Worm (Caenorhabditis elegans) whole organism, L4 larva: ENCODE measurements around the gene mau-8.

Experiments used
- F10B5.3 ChIP-seq: sonication (generic microtip); optimal IDR thresholded peaks from 2 replicates; lab custom pipeline; 2016; ENCODE audit warnings: mild to moderate bottlenecking, missing genetic modification characterization, missing compliant biosample characterization
- F37D6.2 ChIP-seq: sonication (generic microtip); optimal IDR thresholded peaks from 2 replicates; lab custom pipeline; 2016; ENCODE audit warnings: mild to moderate bottlenecking, missing genetic modification characterization, missing compliant biosample characterization
- F49E8.2 ChIP-seq: sonication (generic microtip); optimal IDR thresholded peaks from 2 replicates; lab custom pipeline; 2016; ENCODE audit warnings: missing compliant biosample characterization, mild to moderate bottlenecking, missing genetic modification characterization, borderline replicate concordance
- T26A8.4 ChIP-seq: fragments of 200-800 bp; sonication (Bioruptor generic); IDR thresholded peaks from 2 replicates; pipeline ENCODE4 v1.3.6; 2022; ENCODE audit warnings: missing genetic modification characterization, missing compliant biosample characterization
- Y5F2A.4 ChIP-seq: fragments of 200-800 bp; sonication (Bioruptor generic); optimal IDR thresholded peaks from 2 replicates; lab custom pipeline; 2018; ENCODE audit warnings: mild to moderate bottlenecking, missing genetic modification characterization, missing compliant biosample characterization
- Y75B8A.6 ChIP-seq: fragments of 200-800 bp; sonication (Bioruptor generic); IDR thresholded peaks from 2 replicates; pipeline ENCODE4 v1.3.6; 2022; ENCODE audit warnings: missing genetic modification reagents, missing genetic modification characterization, missing compliant biosample characterization
- ZK337.2 ChIP-seq: fragments of 200-800 bp; sonication (Bioruptor generic); IDR thresholded peaks from 2 replicates; pipeline ENCODE4 v1.3.6; 2022; ENCODE audit warnings: missing genetic modification reagents, missing genetic modification characterization, missing compliant biosample characterization
- aha-1 ChIP-seq: fragments of 150-350 bp; peaks from one replicate; lab custom pipeline; 2014; ENCODE audit warnings: missing biosample characterization, missing genetic modification characterization
- arid-1 ChIP-seq: fragments of 200-800 bp; sonication (Bioruptor generic); conservative IDR thresholded peaks from 2 replicates; pipeline ENCODE4 v1.3.6; 2022; ENCODE audit warnings: missing genetic modification reagents, missing genetic modification characterization, missing compliant biosample characterization
- ceh-20 ChIP-seq: fragments of 200-800 bp; sonication (Bioruptor generic); IDR thresholded peaks from 2 replicates; pipeline ENCODE4 v1.3.6; 2022; ENCODE audit warnings: missing genetic modification reagents, missing genetic modification characterization, missing compliant biosample characterization
- ceh-28 ChIP-seq: fragments of 150-350 bp; optimal IDR thresholded peaks from 2 replicates; lab custom pipeline; 2014; ENCODE audit warnings: missing biosample characterization, missing genetic modification reagents, missing genetic modification characterization
- ceh-44 ChIP-seq: fragments of 200-800 bp; sonication (Bioruptor generic); IDR thresholded peaks from 2 replicates; pipeline ENCODE4 v1.3.6; 2022; ENCODE audit warnings: missing genetic modification reagents, missing genetic modification characterization, missing compliant biosample characterization
- ces-1 ChIP-seq: fragments of 150-350 bp; sonication (generic microtip); optimal IDR thresholded peaks from 4 replicates; lab custom pipeline; 2014; ENCODE audit warnings: missing biosample characterization, missing genetic modification reagents, missing genetic modification characterization
- ctbp-1 ChIP-seq: fragments of 200-800 bp; sonication (Bioruptor generic); IDR thresholded peaks from 2 replicates; pipeline ENCODE4 v1.3.6; 2022; ENCODE audit warnings: missing genetic modification reagents, missing genetic modification characterization, missing compliant biosample characterization
- daf-12 ChIP-seq: fragments of 150-350 bp; optimal IDR thresholded peaks from 2 replicates; lab custom pipeline; 2014; ENCODE audit warnings: missing biosample characterization, missing genetic modification reagents, missing genetic modification characterization
- daf-19 ChIP-seq: fragments of 200-800 bp; sonication (Bioruptor generic); conservative IDR thresholded peaks from 2 replicates; pipeline ENCODE4 v1.3.6; 2022; ENCODE audit warnings: missing genetic modification characterization, missing compliant biosample characterization
- daf-8 ChIP-seq: fragments of 200-800 bp; sonication (Bioruptor generic); IDR thresholded peaks from 2 replicates; pipeline ENCODE4 v1.3.6; 2022; ENCODE audit warnings: missing genetic modification characterization, missing compliant biosample characterization
- dmd-6 ChIP-seq: fragments of 200-800 bp; sonication (Bioruptor generic); IDR thresholded peaks from 2 replicates; pipeline ENCODE4 v1.3.6; 2022; ENCODE audit warnings: missing genetic modification reagents, missing genetic modification characterization, missing compliant biosample characterization
- dmd-8 ChIP-seq: fragments of 200-800 bp; sonication (Bioruptor generic); IDR thresholded peaks from 2 replicates; pipeline ENCODE4 v1.3.6; 2022; ENCODE audit warnings: missing genetic modification characterization, missing compliant biosample characterization
- egl-43 ChIP-seq: fragments of 200-800 bp; sonication (Bioruptor generic); IDR thresholded peaks from 2 replicates; pipeline ENCODE4 v1.3.6; 2022; ENCODE audit warnings: missing genetic modification reagents, missing genetic modification characterization, missing compliant biosample characterization
- hlh-11 ChIP-seq: fragments of 200-800 bp; sonication (Bioruptor generic); optimal IDR thresholded peaks from 2 replicates; lab custom pipeline; 2018; ENCODE audit warnings: mild to moderate bottlenecking, missing genetic modification characterization, missing compliant biosample characterization
- lim-7 ChIP-seq: fragments of 200-800 bp; sonication (Bioruptor generic); IDR thresholded peaks from 2 replicates; pipeline ENCODE4 v1.3.6; 2022; ENCODE audit warnings: missing genetic modification characterization, missing compliant biosample characterization
- lin-29 ChIP-seq: fragments of 200-800 bp; sonication (Bioruptor generic); IDR thresholded peaks from 2 replicates; pipeline ENCODE4 v1.3.6; 2022; ENCODE audit warnings: missing genetic modification reagents, missing genetic modification characterization, missing compliant biosample characterization
- lir-3 ChIP-seq: sonication (generic microtip); optimal IDR thresholded peaks from 2 replicates; lab custom pipeline; 2016; ENCODE audit warnings: mild to moderate bottlenecking, missing genetic modification characterization, missing compliant biosample characterization
- lsy-2 ChIP-seq, 2 experiments: fragments of 150-350 bp in 1 of 2; sonication (generic microtip) in 1 of 2; optimal IDR thresholded peaks; 2 replicates each; lab custom pipeline; 2014 to 2017; ENCODE audit warnings: missing biosample characterization in 2 of 2, missing genetic modification characterization in 2 of 2
- madf-9 ChIP-seq: fragments of 200-800 bp; sonication (Bioruptor generic); conservative IDR thresholded peaks from 2 replicates; pipeline ENCODE4 v1.3.6; 2022; ENCODE audit warnings: missing genetic modification reagents, missing genetic modification characterization, missing compliant biosample characterization
- mdl-1 ChIP-seq, 2 experiments: fragments of 150-350 bp in 1 of 2; sonication (generic microtip) in 1 of 2; optimal IDR thresholded peaks; 2 replicates each; lab custom pipeline; 2014 to 2017; ENCODE audit warnings: missing biosample characterization in 2 of 2, missing genetic modification characterization in 2 of 2
- mdt-29 ChIP-seq: fragments of 200-800 bp; sonication (Bioruptor generic); IDR thresholded peaks from 2 replicates; pipeline ENCODE4 v1.3.6; 2022; ENCODE audit warnings: missing genetic modification reagents, missing genetic modification characterization, missing compliant biosample characterization
- mep-1 ChIP-seq: fragments of 150-350 bp; sonication (generic microtip); optimal IDR thresholded peaks from 3 replicates; lab custom pipeline; 2014; ENCODE audit warnings: missing biosample characterization, missing genetic modification characterization
- mes-2 ChIP-seq: sonication (generic microtip); optimal IDR thresholded peaks from 2 replicates; lab custom pipeline; 2016; ENCODE audit warnings: missing genotype, mild to moderate bottlenecking, missing genetic modification characterization, missing compliant biosample characterization; ENCODE audit not compliant: poor library complexity, severe bottlenecking
- mxl-2 ChIP-seq: fragments of 200-800 bp; sonication (Bioruptor generic); conservative IDR thresholded peaks from 2 replicates; pipeline ENCODE4 v1.3.6; 2022; ENCODE audit warnings: missing genetic modification reagents, missing genetic modification characterization, missing compliant biosample characterization
- nhr-10 ChIP-seq: fragments of 150-350 bp; optimal IDR thresholded peaks from 2 replicates; lab custom pipeline; 2014; ENCODE audit warnings: missing biosample characterization, missing genetic modification characterization
- nhr-102 ChIP-seq: sonication (generic microtip); optimal IDR thresholded peaks from 2 replicates; lab custom pipeline; 2016; ENCODE audit warnings: mild to moderate bottlenecking, missing genetic modification characterization, moderate library complexity, missing compliant biosample characterization
- nhr-48 ChIP-seq: sonication (generic microtip); optimal IDR thresholded peaks from 2 replicates; lab custom pipeline; 2016; ENCODE audit warnings: mild to moderate bottlenecking, missing genetic modification characterization, missing compliant biosample characterization
- pha-4 ChIP-seq, 2 experiments: fragments of 150-350 bp in 1 of 2; fragments of 200-800 bp in 1 of 2; sonication (Bioruptor generic) in 1 of 2; IDR thresholded peaks in 1 of 2; optimal IDR thresholded peaks in 1 of 2; 2 replicates each; pipeline versions ENCODE4 v1.3.6 to Lab custom; 2014 to 2022; ENCODE audit warnings: missing genetic modification characterization in 2 of 2, missing genetic modification reagents in 2 of 2, missing biosample characterization in 1 of 2, missing compliant biosample characterization in 1 of 2
- pqm-1 ChIP-seq: sonication (generic microtip); optimal IDR thresholded peaks from 2 replicates; lab custom pipeline; 2017; ENCODE audit warnings: missing biosample characterization, missing genetic modification characterization
- set-16 ChIP-seq: fragments of 200-800 bp; sonication (Bioruptor generic); IDR thresholded peaks from 2 replicates; pipeline ENCODE4 v1.3.6; 2022; ENCODE audit warnings: missing genetic modification reagents, missing genetic modification characterization, missing compliant biosample characterization
- snpc-1.2 ChIP-seq: fragments of 200-800 bp; sonication (Bioruptor generic); IDR thresholded peaks from 2 replicates; pipeline ENCODE4 v1.3.6; 2022; ENCODE audit warnings: missing genetic modification reagents, missing genetic modification characterization, missing compliant biosample characterization
- snpc-4 ChIP-seq: fragments of 150-350 bp; optimal IDR thresholded peaks from 2 replicates; lab custom pipeline; 2014; ENCODE audit warnings: missing biosample characterization, missing genetic modification characterization
- tag-97 ChIP-seq: fragments of 200-800 bp; sonication (Bioruptor generic); IDR thresholded peaks from 2 replicates; pipeline ENCODE4 v1.3.6; 2022; ENCODE audit warnings: missing genetic modification characterization, missing compliant biosample characterization
- tra-1 ChIP-seq: fragments of 200-800 bp; sonication (Bioruptor generic); IDR thresholded peaks from 2 replicates; pipeline ENCODE4 v1.3.6; 2022; ENCODE audit warnings: missing genetic modification reagents, missing genetic modification characterization, missing compliant biosample characterization
- vab-7 ChIP-seq: fragments of 200-800 bp; sonication (Bioruptor generic); IDR thresholded peaks from 2 replicates; pipeline ENCODE4 v1.3.6; 2022; ENCODE audit warnings: missing genetic modification reagents, missing genetic modification characterization, missing compliant biosample characterization
- zag-1 ChIP-seq: fragments of 150-350 bp; optimal IDR thresholded peaks from 2 replicates; lab custom pipeline; 2014; ENCODE audit warnings: missing biosample characterization, missing genetic modification characterization
- zfp-2 ChIP-seq: sonication (generic microtip); optimal IDR thresholded peaks from 2 replicates; lab custom pipeline; 2016; ENCODE audit warnings: mild to moderate bottlenecking, missing genetic modification characterization, missing compliant biosample characterization
- zip-11 ChIP-seq: fragments of 200-800 bp; sonication (Bioruptor generic); IDR thresholded peaks from 2 replicates; pipeline ENCODE4 v1.3.6; 2022; ENCODE audit warnings: missing genetic modification characterization, missing compliant biosample characterization
- ztf-11 ChIP-seq: fragments of 150-350 bp; optimal IDR thresholded peaks from 2 replicates; lab custom pipeline; 2014; ENCODE audit warnings: missing biosample characterization, missing genetic modification characterization
- ztf-7 ChIP-seq: fragments of 150-350 bp; optimal IDR thresholded peaks from 2 replicates; lab custom pipeline; 2014; ENCODE audit warnings: missing biosample characterization, missing genetic modification characterization

mau-8 gene

DNA sequence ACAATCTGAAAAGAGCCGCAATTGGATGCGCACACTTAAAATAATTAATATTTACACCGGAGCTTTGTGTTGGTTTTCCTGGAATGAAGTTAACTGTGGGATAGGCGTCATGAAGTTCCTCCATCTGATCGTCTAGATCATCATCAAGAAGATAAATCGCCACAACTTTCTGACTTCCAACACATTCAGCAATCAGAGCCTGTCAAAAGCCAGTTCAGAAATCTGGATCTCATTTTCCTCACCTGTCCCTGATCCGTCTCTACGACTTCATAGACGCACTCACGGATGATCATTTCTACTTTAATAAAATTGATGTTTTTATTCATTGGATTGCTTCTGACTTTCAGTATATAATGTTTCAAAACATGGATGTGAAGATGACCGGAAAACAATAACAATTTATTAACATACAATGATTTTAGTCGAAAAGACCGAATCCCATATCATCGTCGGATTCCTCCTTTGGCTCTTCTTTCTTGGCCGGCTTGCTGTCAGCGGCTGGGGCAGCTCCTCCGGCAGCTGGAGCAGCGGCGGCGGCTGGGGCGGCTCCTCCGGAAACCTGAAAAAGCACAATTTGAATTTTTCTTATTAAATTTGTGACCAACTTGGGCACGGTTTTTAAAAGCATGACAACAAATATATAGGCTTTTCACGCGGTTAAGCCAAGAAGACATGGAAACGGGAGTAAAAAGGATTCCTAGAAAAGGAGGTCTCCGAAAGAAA lies 8.5 kb upstream of the mau-8 start, which contains the start of gene agt-1 (continued):
- no peak for TF ChIP-seq lir-3 (tag; lab: Kevin White, UChicago)
- TF ChIP-seq ztf-11 (tag; lab: Kevin White, UChicago), result no peak
- TF ChIP-seq ZK337.2, result no peak
- TF ChIP-seq lin-29, result no peak
- TF ChIP-seq ctbp-1, result 0 out of 2 replicates have a peak, but pooled peaks have one; percentile 47
- TF ChIP-seq lsy-2 (tag; optimal IDR thresholded peaks at IDR 0.05; lab: Kevin White, UChicago), result no peak
- TF ChIP-seq mdt-29 (GFP tag; lab: Robert Waterston, UW), result 0 out of 2 replicates have a peak, but pooled peaks have one; percentile 44
- no peak; the same call in 1 of the 2 replicates for TF ChIP-seq pha-4 (GFP tag; IDR thresholded peaks at IDR 0.05; lab: Robert Waterston, UW)
- no peak for TF ChIP-seq pha-4 (tag; optimal IDR thresholded peaks at IDR 0.05; lab: Kevin White, UChicago)
- TF ChIP-seq arid-1 (GFP tag; lab: Robert Waterston, UW), result peak; percentile 50; the same call in 1 of the 2 replicates
- no peak for TF ChIP-seq mxl-2 (GFP tag; lab: Robert Waterston, UW)
- no peak for TF ChIP-seq F10B5.3
- no peak for TF ChIP-seq tra-1 (GFP tag; lab: Robert Waterston, UW)
- peak; percentile 95 for TF ChIP-seq set-16
- TF ChIP-seq aha-1 (tag; lab: Kevin White, UChicago), result peak; percentile 28
- peak; percentile 38 for TF ChIP-seq F49E8.2
- no peak for TF ChIP-seq T26A8.4 (GFP tag; lab: Robert Waterston, UW)
- no peak for TF ChIP-seq ztf-7 (tag; lab: Kevin White, UChicago)
- 0 out of 2 replicates have a peak, but pooled peaks have one; percentile 19 for TF ChIP-seq dmd-8 (GFP tag; lab: Robert Waterston, UW)
- no peak for TF ChIP-seq zfp-2 (tag; lab: Kevin White, UChicago)
- TF ChIP-seq pqm-1 (tag; lab: Kevin White, UChicago), result no peak
- no peak for TF ChIP-seq tag-97
- no peak for TF ChIP-seq mdl-1 (tag; optimal IDR thresholded peaks at IDR 0.05; lab: Kevin White, UChicago)
- TF ChIP-seq egl-43 (GFP tag; lab: Robert Waterston, UW), result no peak
- TF ChIP-seq hlh-11 (tag; lab: Kevin White, UChicago), result no peak
- TF ChIP-seq madf-9 (GFP tag; lab: Robert Waterston, UW), result no peak
- TF ChIP-seq snpc-1.2 (GFP tag; lab: Robert Waterston, UW), result peak; percentile 60

ce11 chrIV:13370235-13370739 lies 7.5 kb upstream of the mau-8 start, which contains the start of the genes rla-2, popl-7 and Y62E10A.24:
Gene rla-2 (minus strand): TSS chrIV:13370285.
Gene popl-7 (plus strand): TSS chrIV:13370689.
Gene Y62E10A.24 (plus strand): TSS chrIV:13370710.
- TF ChIP-seq mdt-29 (GFP tag; lab: Robert Waterston, UW) (no peak), dmd-6 (GFP tag; lab: Robert Waterston, UW) (no peak), Y75B8A.6 (no peak), nhr-48 (tag; lab: Kevin White, UChicago) (no peak), ztf-7 (tag; lab: Kevin White, UChicago) (peak; percentile 40), vab-7 (GFP tag; lab: Robert Waterston, UW) (no peak), pha-4 (GFP tag; IDR thresholded peaks at IDR 0.05; lab: Robert Waterston, UW) (no peak), pha-4 (tag; optimal IDR thresholded peaks at IDR 0.05; lab: Kevin White, UChicago) (no peak), ceh-28 (tag; lab: Kevin White, UChicago) (no peak), ceh-44 (no peak), mdl-1 (tag; optimal IDR thresholded peaks at IDR 0.05; lab: Kevin White, UChicago) (no peak), snpc-4 (tag; lab: Kevin White, UChicago) (no peak), lir-3 (tag; lab: Kevin White, UChicago) (no peak), lin-29 (no peak), zip-11 (GFP tag; lab: Robert Waterston, UW) (no peak), Y5F2A.4 (GFP tag; lab: Kevin White, UChicago) (no peak), arid-1 (GFP tag; lab: Robert Waterston, UW) (no peak), nhr-10 (no peak), zag-1 (tag; lab: Kevin White, UChicago) (no peak), ces-1 (no peak), lim-7 (no peak), daf-19 (GFP tag; lab: Robert Waterston, UW) (no peak), ZK337.2 (no peak), daf-8 (no peak), lsy-2 (tag; optimal IDR thresholded peaks at IDR 0.05; lab: Kevin White, UChicago) (peak in 1 of 2 experiments; percentile 75), daf-12 (tag; lab: Kevin White, UChicago) (no peak), nhr-102 (tag; lab: Kevin White, UChicago) (no peak), F37D6.2 (tag; lab: Kevin White, UChicago) (no peak), mep-1 (tag; lab: Kevin White, UChicago) (peak; percentile 3), mes-2 (peak; percentile 58), zfp-2 (tag; lab: Kevin White, UChicago) (no peak), ceh-20 (GFP tag; lab: Robert Waterston, UW) (no peak)
